Worm (Caenorhabditis elegans) whole organism, L4 larva: ENCODE results near the gene wdfy-2.

Experiments
- F26F4.8 ChIP-seq: fragments of 200-800 bp; sonication (Bioruptor generic); conservative IDR thresholded peaks from 2 replicates; pipeline ENCODE4 v1.3.6; 2022; ENCODE audit warnings: missing genetic modification characterization, missing compliant biosample characterization
- T26A8.4 ChIP-seq: fragments of 200-800 bp; sonication (Bioruptor generic); IDR thresholded peaks from 2 replicates; pipeline ENCODE4 v1.3.6; 2022; ENCODE audit warnings: missing genetic modification characterization, missing compliant biosample characterization
- Y105C5A.15 ChIP-seq: fragments of 200-800 bp; sonication (Bioruptor generic); IDR thresholded peaks from 2 replicates; pipeline ENCODE4 v1.3.6; 2022; ENCODE audit warnings: missing genetic modification characterization, missing compliant biosample characterization
- attf-4 ChIP-seq: sonication (generic microtip); optimal IDR thresholded peaks from 3 replicates; lab custom pipeline; 2017; ENCODE audit warnings: missing biosample characterization, missing genetic modification characterization
- ceh-20 ChIP-seq: fragments of 200-800 bp; sonication (Bioruptor generic); IDR thresholded peaks from 2 replicates; pipeline ENCODE4 v1.3.6; 2022; ENCODE audit warnings: missing genetic modification reagents, missing genetic modification characterization, missing compliant biosample characterization
- ceh-28 ChIP-seq: fragments of 150-350 bp; optimal IDR thresholded peaks from 2 replicates; lab custom pipeline; 2014; ENCODE audit warnings: missing biosample characterization, missing genetic modification reagents, missing genetic modification characterization
- ceh-44 ChIP-seq: fragments of 200-800 bp; sonication (Bioruptor generic); IDR thresholded peaks from 2 replicates; pipeline ENCODE4 v1.3.6; 2022; ENCODE audit warnings: missing genetic modification reagents, missing genetic modification characterization, missing compliant biosample characterization
- daf-16 ChIP-seq, 3 experiments: sonication (generic microtip); optimal IDR thresholded peaks; 2 replicates each; lab custom pipeline; 2016 to 2017; ENCODE audit warnings: missing genetic modification characterization in 3 of 3, missing genetic modification reagents in 3 of 3, mild to moderate bottlenecking in 2 of 3, missing compliant biosample characterization in 2 of 3, missing biosample characterization in 1 of 3, moderate library complexity in 1 of 3
- daf-19 ChIP-seq: fragments of 200-800 bp; sonication (Bioruptor generic); conservative IDR thresholded peaks from 2 replicates; pipeline ENCODE4 v1.3.6; 2022; ENCODE audit warnings: missing genetic modification characterization, missing compliant biosample characterization
- daf-8 ChIP-seq: fragments of 200-800 bp; sonication (Bioruptor generic); IDR thresholded peaks from 2 replicates; pipeline ENCODE4 v1.3.6; 2022; ENCODE audit warnings: missing genetic modification characterization, missing compliant biosample characterization
- dmd-9 ChIP-seq: fragments of 200-800 bp; sonication (Bioruptor generic); IDR thresholded peaks from 2 replicates; pipeline ENCODE4 v1.3.6; 2022; ENCODE audit warnings: missing genetic modification reagents, missing genetic modification characterization, missing compliant biosample characterization
- dpl-1 ChIP-seq: fragments of 150-350 bp; optimal IDR thresholded peaks from 2 replicates; lab custom pipeline; 2014; ENCODE audit warnings: missing biosample characterization, missing genetic modification reagents, missing genetic modification characterization
- duxl-1 ChIP-seq: sonication (generic microtip); optimal IDR thresholded peaks from 2 replicates; lab custom pipeline; 2016; ENCODE audit warnings: mild to moderate bottlenecking, missing genetic modification characterization, moderate library complexity, missing compliant biosample characterization; ENCODE audit not compliant: poor library complexity
- dve-1 ChIP-seq: sonication (generic microtip); optimal IDR thresholded peaks from 2 replicates; lab custom pipeline; 2017; ENCODE audit warnings: antibody characterized with exemption, mild to moderate bottlenecking, missing genetic modification characterization, missing compliant biosample characterization; ENCODE audit not compliant: insufficient read depth
- egl-27 ChIP-seq: sonication (generic microtip); optimal IDR thresholded peaks from 3 replicates; lab custom pipeline; 2017; ENCODE audit warnings: missing biosample characterization, missing genetic modification reagents, missing genetic modification characterization
- fkh-10 ChIP-seq: fragments of 150-350 bp; optimal IDR thresholded peaks from 2 replicates; lab custom pipeline; 2014; ENCODE audit warnings: missing biosample characterization, missing genetic modification reagents, missing genetic modification characterization
- gei-8 ChIP-seq: fragments of 200-800 bp; sonication (Bioruptor generic); optimal IDR thresholded peaks from 2 replicates; lab custom pipeline; 2018; ENCODE audit warnings: mild to moderate bottlenecking, missing genetic modification characterization, missing compliant biosample characterization
- hif-1 ChIP-seq, 2 experiments: sonication (generic microtip); optimal IDR thresholded peaks; 2 replicates each; lab custom pipeline; 2016 to 2017; ENCODE audit warnings: missing compliant biosample characterization in 2 of 2, missing genetic modification characterization in 2 of 2, missing genetic modification reagents in 2 of 2, missing genotype in 2 of 2, mild to moderate bottlenecking in 1 of 2
- jun-1 ChIP-seq: fragments of 150-350 bp; optimal IDR thresholded peaks from 2 replicates; lab custom pipeline; 2014; ENCODE audit warnings: missing biosample characterization, missing genetic modification reagents, missing genetic modification characterization
- lim-7 ChIP-seq: fragments of 200-800 bp; sonication (Bioruptor generic); IDR thresholded peaks from 2 replicates; pipeline ENCODE4 v1.3.6; 2022; ENCODE audit warnings: missing genetic modification characterization, missing compliant biosample characterization
- lin-1 ChIP-seq: fragments of 200-800 bp; sonication (Bioruptor generic); IDR thresholded peaks from 2 replicates; pipeline ENCODE4 v1.3.6; 2022; ENCODE audit warnings: missing genetic modification reagents, missing genetic modification characterization, missing compliant biosample characterization
- lin-13 ChIP-seq: fragments of 150-350 bp; optimal IDR thresholded peaks from 2 replicates; lab custom pipeline; 2014; ENCODE audit warnings: missing biosample characterization, missing genetic modification reagents, missing genetic modification characterization
- lin-39 ChIP-seq: fragments of 150-350 bp; optimal IDR thresholded peaks from 2 replicates; lab custom pipeline; 2014; ENCODE audit warnings: missing biosample characterization, missing genetic modification reagents, missing genetic modification characterization
- madf-9 ChIP-seq: fragments of 200-800 bp; sonication (Bioruptor generic); conservative IDR thresholded peaks from 2 replicates; pipeline ENCODE4 v1.3.6; 2022; ENCODE audit warnings: missing genetic modification reagents, missing genetic modification characterization, missing compliant biosample characterization
- mdt-29 ChIP-seq: fragments of 200-800 bp; sonication (Bioruptor generic); IDR thresholded peaks from 2 replicates; pipeline ENCODE4 v1.3.6; 2022; ENCODE audit warnings: missing genetic modification reagents, missing genetic modification characterization, missing compliant biosample characterization
- mep-1 ChIP-seq: fragments of 150-350 bp; sonication (generic microtip); optimal IDR thresholded peaks from 3 replicates; lab custom pipeline; 2014; ENCODE audit warnings: missing biosample characterization, missing genetic modification characterization
- mxl-3 ChIP-seq: fragments of 200-800 bp; sonication (Bioruptor generic); optimal IDR thresholded peaks from 2 replicates; lab custom pipeline; 2018; ENCODE audit warnings: mild to moderate bottlenecking, missing genetic modification characterization, missing compliant biosample characterization
- nhr-102 ChIP-seq: sonication (generic microtip); optimal IDR thresholded peaks from 2 replicates; lab custom pipeline; 2016; ENCODE audit warnings: mild to moderate bottlenecking, missing genetic modification characterization, moderate library complexity, missing compliant biosample characterization
- nhr-237 ChIP-seq: sonication (generic microtip); optimal IDR thresholded peaks from 2 replicates; lab custom pipeline; 2017; ENCODE audit warnings: missing biosample characterization, missing genetic modification characterization
- nhr-25 ChIP-seq: sonication (generic microtip); optimal IDR thresholded peaks from 2 replicates; lab custom pipeline; 2017; ENCODE audit warnings: missing genetic modification characterization, mild to moderate bottlenecking, missing compliant biosample characterization, antibody characterized with exemption, moderate library complexity, borderline replicate concordance; ENCODE audit not compliant: insufficient read depth
- nhr-28 ChIP-seq: fragments of 150-350 bp; optimal IDR thresholded peaks from 2 replicates; lab custom pipeline; 2014; ENCODE audit warnings: missing biosample characterization, missing genetic modification characterization
- nhr-76 ChIP-seq: fragments of 150-350 bp; optimal IDR thresholded peaks from 2 replicates; lab custom pipeline; 2014; ENCODE audit warnings: missing biosample characterization, missing genetic modification characterization
- nhr-77 ChIP-seq: fragments of 150-350 bp; optimal IDR thresholded peaks from 2 replicates; lab custom pipeline; 2014; ENCODE audit warnings: missing biosample characterization, missing genetic modification characterization
- rbr-2 ChIP-seq: sonication (generic microtip); optimal IDR thresholded peaks from 2 replicates; lab custom pipeline; 2016; ENCODE audit warnings: missing genotype, missing genetic modification characterization, missing compliant biosample characterization
- saeg-2 ChIP-seq: fragments of 200-800 bp; sonication (Bioruptor generic); IDR thresholded peaks from 2 replicates; pipeline ENCODE4 v1.3.6; 2022; ENCODE audit warnings: missing genetic modification reagents, missing genetic modification characterization, missing compliant biosample characterization
- set-16 ChIP-seq: fragments of 200-800 bp; sonication (Bioruptor generic); IDR thresholded peaks from 2 replicates; pipeline ENCODE4 v1.3.6; 2022; ENCODE audit warnings: missing genetic modification reagents, missing genetic modification characterization, missing compliant biosample characterization
- skn-1 ChIP-seq: fragments of 150-350 bp; optimal IDR thresholded peaks from 2 replicates; lab custom pipeline; 2014; ENCODE audit warnings: missing biosample characterization, missing genetic modification characterization
- snpc-1.2 ChIP-seq: fragments of 200-800 bp; sonication (Bioruptor generic); IDR thresholded peaks from 2 replicates; pipeline ENCODE4 v1.3.6; 2022; ENCODE audit warnings: missing genetic modification reagents, missing genetic modification characterization, missing compliant biosample characterization
- snpc-4 ChIP-seq: fragments of 150-350 bp; optimal IDR thresholded peaks from 2 replicates; lab custom pipeline; 2014; ENCODE audit warnings: missing biosample characterization, missing genetic modification characterization
- tag-97 ChIP-seq: fragments of 200-800 bp; sonication (Bioruptor generic); IDR thresholded peaks from 2 replicates; pipeline ENCODE4 v1.3.6; 2022; ENCODE audit warnings: missing genetic modification characterization, missing compliant biosample characterization
- tra-1 ChIP-seq: fragments of 200-800 bp; sonication (Bioruptor generic); IDR thresholded peaks from 2 replicates; pipeline ENCODE4 v1.3.6; 2022; ENCODE audit warnings: missing genetic modification reagents, missing genetic modification characterization, missing compliant biosample characterization
- unc-39 ChIP-seq: sonication (generic microtip); optimal IDR thresholded peaks from 2 replicates; lab custom pipeline; 2017; ENCODE audit warnings: missing biosample characterization, missing genetic modification characterization
- vab-7 ChIP-seq: fragments of 200-800 bp; sonication (Bioruptor generic); IDR thresholded peaks from 2 replicates; pipeline ENCODE4 v1.3.6; 2022; ENCODE audit warnings: missing genetic modification reagents, missing genetic modification characterization, missing compliant biosample characterization
- zag-1 ChIP-seq: fragments of 150-350 bp; optimal IDR thresholded peaks from 2 replicates; lab custom pipeline; 2014; ENCODE audit warnings: missing biosample characterization, missing genetic modification characterization
- zip-11 ChIP-seq: fragments of 200-800 bp; sonication (Bioruptor generic); IDR thresholded peaks from 2 replicates; pipeline ENCODE4 v1.3.6; 2022; ENCODE audit warnings: missing genetic modification characterization, missing compliant biosample characterization

The wdfy-2 gene

DNA sequence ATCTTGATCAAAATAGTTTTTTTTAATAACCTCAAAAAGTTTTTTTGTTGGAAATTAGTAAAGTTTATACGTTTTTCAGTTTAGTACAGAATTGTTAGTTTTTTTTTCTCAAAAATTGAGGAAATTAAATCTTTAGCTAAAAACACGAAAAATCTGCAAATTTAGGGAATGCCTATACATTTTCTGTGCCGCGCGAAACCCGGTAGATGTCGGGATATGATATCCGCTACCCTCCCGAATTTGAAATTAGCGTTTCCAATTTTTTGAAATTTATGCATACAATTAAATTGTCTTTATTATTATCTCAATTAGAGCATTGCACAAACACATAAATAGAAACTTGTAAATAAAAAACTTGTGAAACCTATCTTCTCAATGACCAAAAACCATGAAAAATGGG is 13.4 kb downstream of the wdfy-2 start:
- TF ChIP-seq ceh-44 (GFP tag; lab: Robert Waterston, UW): no peak
- TF ChIP-seq lin-1: no peak
- TF ChIP-seq dve-1 (tag; lab: Kevin White, UChicago): no peak
- no peak for TF ChIP-seq hif-1 (tag; optimal IDR thresholded peaks at IDR 0.05; lab: Kevin White, UChicago)
- no peak for TF ChIP-seq dpl-1 (GFP tag; lab: Kevin White, UChicago)
- TF ChIP-seq ceh-20 (GFP tag; lab: Robert Waterston, UW): no peak
- TF ChIP-seq jun-1 (tag; lab: Kevin White, UChicago): no peak
- no peak for TF ChIP-seq tra-1 (GFP tag; lab: Robert Waterston, UW)
- TF ChIP-seq fkh-10 (GFP tag; lab: Kevin White, UChicago): no peak
- TF ChIP-seq tag-97 (GFP tag; lab: Robert Waterston, UW): no peak
- TF ChIP-seq snpc-1.2 (GFP tag; lab: Robert Waterston, UW): no peak
- TF ChIP-seq, all 104 proteins: peak for 0

DNA sequence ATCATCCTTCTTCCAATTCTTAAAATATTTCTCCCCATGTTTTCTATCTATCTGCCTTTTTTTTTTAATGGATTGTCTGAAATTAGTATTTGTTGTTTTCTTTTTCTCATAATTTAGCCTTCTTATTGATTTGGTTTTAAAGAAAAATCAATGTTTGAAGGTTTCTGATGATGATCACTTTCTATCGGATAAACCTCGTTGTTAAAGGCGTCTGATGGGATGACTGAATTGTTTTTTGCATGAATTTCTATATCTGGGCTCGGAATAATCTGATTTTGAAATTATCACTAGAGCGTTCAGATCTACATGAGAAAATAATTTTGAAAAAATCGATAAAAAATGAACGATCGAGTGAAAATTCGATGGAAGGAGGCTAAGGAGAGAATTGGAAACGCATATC is 14.0 kb downstream of the wdfy-2 start, which contains the start of gene scp-1:
scp-1 (plus strand) TSS at position 301 of the 400 bp plus-strand sequence.
- no peak for TF ChIP-seq lin-13 (GFP tag; lab: Kevin White, UChicago)
- TF ChIP-seq unc-39 (tag; lab: Kevin White, UChicago): no peak
- peak; percentile 4 for TF ChIP-seq ceh-28 (tag; lab: Kevin White, UChicago)
- no peak for TF ChIP-seq daf-19

DNA sequence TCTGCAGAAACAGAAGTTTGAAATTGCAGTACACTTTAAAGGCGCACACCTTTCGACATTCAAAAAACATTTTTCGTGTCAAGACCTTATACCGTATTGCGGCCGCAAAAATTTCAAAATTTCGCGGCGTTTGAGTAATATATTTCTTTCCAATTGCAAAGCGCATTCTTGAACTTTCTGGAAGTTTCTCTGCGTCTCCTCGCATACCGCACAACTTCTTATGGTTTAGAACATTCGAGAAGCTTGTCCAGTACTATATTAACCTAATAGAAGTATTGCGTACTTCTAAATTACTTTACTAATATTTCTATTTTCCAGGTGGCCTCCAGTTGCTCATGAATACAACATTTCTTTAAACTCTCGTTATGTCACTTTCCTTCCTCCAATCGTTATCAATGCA is 17.0 kb downstream of the wdfy-2 start:
- no peak for TF ChIP-seq lin-39 (tag; lab: Kevin White, UChicago)
- no peak for TF ChIP-seq set-16 (GFP tag; lab: Robert Waterston, UW)
- TF ChIP-seq lim-7: no peak
- TF ChIP-seq attf-4 (tag; lab: Kevin White, UChicago): no peak
- no peak for TF ChIP-seq skn-1 (tag; lab: Kevin White, UChicago)
- no peak for TF ChIP-seq nhr-237 (tag; lab: Kevin White, UChicago)
- no peak for TF ChIP-seq snpc-4 (tag; lab: Kevin White, UChicago)
- no peak for TF ChIP-seq Y105C5A.15
- TF ChIP-seq T26A8.4 (GFP tag; lab: Robert Waterston, UW): no peak
- TF ChIP-seq F26F4.8 (GFP tag; lab: Robert Waterston, UW): no peak
- no peak for TF ChIP-seq unc-39 (tag; lab: Kevin White, UChicago)
- no peak for TF ChIP-seq lin-13 (GFP tag; lab: Kevin White, UChicago)
- TF ChIP-seq mxl-3: peak; percentile 12
- TF ChIP-seq nhr-25: no peak
- TF ChIP-seq mdt-29 (GFP tag; lab: Robert Waterston, UW): peak; percentile 59; the same call in 1 of the 2 replicates
- TF ChIP-seq zag-1: no peak
- no peak for TF ChIP-seq duxl-1 (tag; lab: Kevin White, UChicago)
- no peak for TF ChIP-seq nhr-77 (tag; lab: Kevin White, UChicago)

DNA sequence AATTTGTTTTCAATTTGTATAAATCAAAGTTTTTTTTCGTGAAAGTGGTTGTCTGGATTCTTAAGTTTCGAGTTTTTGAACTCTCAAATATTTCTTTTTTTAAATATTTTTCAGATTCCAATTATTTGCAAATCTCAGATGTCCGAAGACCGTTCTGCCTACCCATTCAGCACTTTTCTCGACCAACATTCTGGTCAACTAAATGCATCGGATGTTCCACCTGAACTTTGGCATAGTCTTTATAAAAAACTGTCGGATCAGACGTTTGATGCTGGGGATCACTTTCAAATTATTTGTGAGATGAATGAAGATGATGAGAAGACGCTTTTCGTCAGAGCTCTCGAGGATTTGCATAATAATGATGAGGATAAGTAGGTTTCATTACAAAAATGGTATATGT is 19.2 kb downstream of the wdfy-2 start, which contains the start of gene ttll-12:
ttll-12 (plus strand) TSS at position 139 of the 400 bp plus-strand sequence.
- no peak for TF ChIP-seq nhr-102 (tag; lab: Kevin White, UChicago)
- TF ChIP-seq duxl-1 (tag; lab: Kevin White, UChicago): no peak
- TF ChIP-seq unc-39 (tag; lab: Kevin White, UChicago): no peak
- TF ChIP-seq vab-7: no peak
- TF ChIP-seq saeg-2 (GFP tag; lab: Robert Waterston, UW): no peak
- no peak for TF ChIP-seq daf-8 (GFP tag; lab: Robert Waterston, UW)
- no peak for TF ChIP-seq gei-8 (GFP tag; lab: Kevin White, UChicago)
- no peak for TF ChIP-seq nhr-76 (tag; lab: Kevin White, UChicago)
- TF ChIP-seq dve-1 (tag; lab: Kevin White, UChicago): no peak
- TF ChIP-seq mep-1 (tag; lab: Kevin White, UChicago): no peak
- no peak for TF ChIP-seq madf-9 (GFP tag; lab: Robert Waterston, UW)
- TF ChIP-seq zip-11 (GFP tag; lab: Robert Waterston, UW): no peak
- no peak for TF ChIP-seq hif-1 (tag; optimal IDR thresholded peaks at IDR 0.05; lab: Kevin White, UChicago)
- no peak for TF ChIP-seq daf-16 (GFP tag; optimal IDR thresholded peaks at IDR 0.05; lab: Kevin White, UChicago)
- TF ChIP-seq daf-16 (tag; optimal IDR thresholded peaks at IDR 0.05; lab: Kevin White, UChicago): no peak
- TF ChIP-seq dpl-1 (GFP tag; lab: Kevin White, UChicago): no peak
- TF ChIP-seq nhr-28 (tag; lab: Kevin White, UChicago): no peak
- TF ChIP-seq egl-27: no peak
- no peak for TF ChIP-seq rbr-2 (tag; lab: Kevin White, UChicago)
- TF ChIP-seq dmd-9 (GFP tag; lab: Robert Waterston, UW): no peak
